Fruit fly (Drosophila melanogaster): ENCODE measurements around the gene Wdfy2.

Gene Wdfy2

DNA sequence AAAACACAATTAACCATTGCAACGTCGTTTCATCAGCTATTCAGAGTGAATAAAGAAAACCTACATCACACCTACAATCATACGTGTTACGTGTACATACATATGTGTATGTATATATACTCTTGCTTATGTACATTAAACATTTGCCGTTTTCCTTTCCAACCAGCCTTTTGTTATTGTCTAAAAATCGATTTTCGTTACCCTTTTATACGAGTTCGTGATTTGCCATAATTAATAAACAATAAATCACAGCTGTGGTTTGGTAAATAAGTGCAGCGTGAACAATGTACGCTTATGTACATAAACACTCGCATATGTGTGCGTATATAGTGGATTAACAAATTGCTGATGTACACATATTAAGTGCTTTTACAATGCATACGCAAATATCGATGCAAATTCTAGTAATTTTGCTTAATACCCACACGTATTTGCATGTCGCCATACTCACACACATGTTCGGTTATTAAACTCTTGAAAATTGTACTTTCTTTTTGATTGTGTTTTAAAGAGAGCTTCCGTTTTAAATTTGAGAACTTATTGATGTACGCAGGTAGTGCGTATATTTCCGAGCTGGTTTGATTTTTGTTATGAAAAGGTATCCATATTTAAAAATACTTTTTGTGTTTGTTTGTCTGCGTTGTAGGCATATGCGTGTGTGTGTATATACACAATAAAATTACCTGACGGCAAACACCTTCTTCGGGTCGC lies 26.1 kb upstream of the Wdfy2 start:
- TF ChIP-seq Jra (GFP tag; optimal IDR thresholded peaks at IDR 0.05) = peak; percentile 36
- TF ChIP-seq lola (GFP tag; optimal IDR thresholded peaks at IDR 0.05) = no peak
- TF ChIP-seq tai (GFP tag; optimal IDR thresholded peaks at IDR 0.05) = peak; percentile 4
- TF ChIP-seq Vsx2 (GFP tag; optimal IDR thresholded peaks at IDR 0.05; ENCODE audit: partially characterized antibody) = no peak
- TF ChIP-seq dsf (GFP tag; optimal IDR thresholded peaks at IDR 0.05; ENCODE audit: borderline replicate concordance) = no peak

DNA sequence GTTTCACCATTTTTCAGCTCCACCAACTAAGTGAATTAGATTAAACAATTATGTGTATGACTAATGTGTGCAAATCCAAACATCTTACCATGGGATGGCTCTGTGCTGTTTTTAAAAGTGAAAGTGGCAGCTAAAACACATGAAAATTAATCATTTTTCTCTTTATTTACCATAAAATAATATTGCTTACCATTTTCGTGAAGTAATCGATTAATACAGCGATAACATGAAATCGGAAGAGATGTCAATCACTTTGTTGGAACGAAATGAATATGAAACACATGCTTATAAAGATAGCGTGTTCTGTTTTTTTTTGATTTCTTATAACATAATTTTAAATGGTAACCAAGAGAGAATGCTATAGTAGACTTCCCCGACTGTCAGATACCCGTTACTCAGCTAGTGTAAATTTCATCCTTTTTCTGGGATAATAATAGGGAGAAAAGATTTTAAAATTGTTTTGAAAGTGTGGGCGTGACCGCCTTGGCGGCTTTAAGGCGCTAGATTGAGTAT lies 19.2 kb upstream of the Wdfy2 start:
- TF ChIP-seq Myc (optimal IDR thresholded peaks at IDR 0.05) (peak; percentile 7), woc (GFP tag; optimal IDR thresholded peaks at IDR 0.05) (peak; percentile 40), Hr78 (GFP tag; optimal IDR thresholded peaks at IDR 0.05) (no peak)

DNA sequence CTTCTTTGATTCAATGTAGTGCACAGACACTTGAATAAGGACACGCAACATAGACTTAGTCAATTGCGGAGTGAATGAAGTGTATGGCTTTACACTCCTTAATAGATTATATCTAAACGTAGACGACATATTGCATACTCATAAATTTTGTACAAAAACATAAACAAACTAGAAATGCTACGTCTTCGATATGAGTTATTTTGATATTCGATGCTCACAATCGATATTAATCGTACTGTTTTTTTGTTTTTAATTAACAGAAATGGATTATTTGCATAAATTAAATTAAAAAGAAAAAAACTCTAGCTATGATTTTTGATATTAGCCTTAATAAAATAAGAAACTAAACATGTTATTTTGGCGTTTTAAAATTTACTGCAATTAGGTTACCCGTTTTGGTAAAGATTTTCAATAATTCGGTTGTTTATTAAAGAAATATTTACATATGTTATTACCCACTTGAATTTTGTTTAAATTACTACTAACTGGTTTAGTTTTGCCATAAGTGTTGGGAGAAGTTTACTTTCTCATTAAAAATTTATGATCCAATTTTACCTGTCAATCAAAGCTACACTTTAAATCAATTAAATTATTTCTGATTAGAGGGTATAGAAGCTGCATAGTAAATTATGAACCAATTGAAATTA lies 18.0 kb upstream of the Wdfy2 start, which contains the start of the genes CG17768, LSm-4 and Ir31a:
Gene CG17768, minus strand, starts transcription at position 196 of the 647 bp plus-strand sequence.
Gene LSm-4, minus strand, starts transcription at position 196 of the 647 bp plus-strand sequence.
Gene Ir31a, plus strand, starts transcription at position 558 of the 647 bp plus-strand sequence.
- TF ChIP-seq ey (GFP tag; optimal IDR thresholded peaks at IDR 0.05) (no peak), CrebA (GFP tag; optimal IDR thresholded peaks at IDR 0.05; ENCODE audit: borderline replicate concordance) (no peak), woc (GFP tag; optimal IDR thresholded peaks at IDR 0.05) (peak; percentile 7), OdsH (GFP tag; optimal IDR thresholded peaks at IDR 0.05) (no peak), jim (GFP tag; optimal IDR thresholded peaks at IDR 0.05) (no peak)

DNA sequence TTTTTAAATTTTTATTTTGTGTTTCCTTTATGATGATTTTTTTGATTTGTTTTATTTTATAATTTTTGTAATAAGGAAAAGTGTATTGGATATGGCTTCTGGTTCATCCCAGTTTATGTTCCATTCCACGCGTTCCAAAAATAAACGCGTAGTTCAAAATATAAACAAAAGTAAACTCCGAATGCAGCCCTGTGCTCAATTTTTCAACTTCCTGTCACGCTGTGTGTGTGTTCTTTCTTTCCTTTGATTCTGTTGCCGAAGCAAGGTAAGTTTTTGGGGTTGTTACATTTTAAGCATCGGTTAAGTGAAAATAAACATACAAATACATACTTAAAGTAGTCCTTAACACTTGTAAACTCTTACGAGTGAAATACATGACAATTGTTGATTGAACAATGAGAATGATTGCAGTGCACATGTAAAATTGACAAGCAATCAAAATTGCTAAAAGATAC lies 14.9 kb upstream of the Wdfy2 start, which contains the start of the genes Ip259 and RpS27A:
Gene Ip259, plus strand, starts transcription at position 231 of the 455 bp plus-strand sequence.
Gene RpS27A, plus strand, starts transcription at position 231 of the 455 bp plus-strand sequence.
- TF ChIP-seq Hr78 (GFP tag; optimal IDR thresholded peaks at IDR 0.05) (no peak), sage (GFP tag; optimal IDR thresholded peaks at IDR 0.05) (peak; percentile 39), woc (GFP tag; optimal IDR thresholded peaks at IDR 0.05) (peak; percentile 84), Abd-B (GFP tag; optimal IDR thresholded peaks at IDR 0.05) (no peak), N (GFP tag; optimal IDR thresholded peaks at IDR 0.05) (peak; percentile 53), dsf (GFP tag; optimal IDR thresholded peaks at IDR 0.05; ENCODE audit: borderline replicate concordance) (peak; percentile 26), Sp1 (GFP tag; optimal IDR thresholded peaks at IDR 0.05) (peak; percentile 79), dl (GFP tag; optimal IDR thresholded peaks at IDR 0.05; ENCODE audit: insufficient read depth in 1 of 2, partially characterized antibody in 2 of 2) (no peak), jim (GFP tag; optimal IDR thresholded peaks at IDR 0.05) (no peak), OdsH (GFP tag; optimal IDR thresholded peaks at IDR 0.05) (peak; percentile 62), ey (GFP tag; optimal IDR thresholded peaks at IDR 0.05) (peak; percentile 37), CG32264 (GFP tag; optimal IDR thresholded peaks at IDR 0.05) (peak; percentile 55), Jra (GFP tag; optimal IDR thresholded peaks at IDR 0.05) (peak; percentile 38), dmrt93B (GFP tag; optimal IDR thresholded peaks at IDR 0.05) (no peak), Hnf4 (GFP tag; optimal IDR thresholded peaks at IDR 0.05) (peak; percentile 64), rgr (GFP tag; optimal IDR thresholded peaks at IDR 0.05) (peak; percentile 83), fru (GFP tag; optimal IDR thresholded peaks at IDR 0.05) (no peak), pan (optimal IDR thresholded peaks at IDR 0.05) (no peak), lola (GFP tag; optimal IDR thresholded peaks at IDR 0.05) (no peak), usp (GFP tag; optimal IDR thresholded peaks at IDR 0.05) (no peak), Myc (optimal IDR thresholded peaks at IDR 0.05) (peak; percentile 70), brk (GFP tag; optimal IDR thresholded peaks at IDR 0.05) (peak; percentile 22), Dif (GFP tag; optimal IDR thresholded peaks at IDR 0.05; ENCODE audit: partially characterized antibody) (peak; percentile 39), psq (GFP tag; optimal IDR thresholded peaks at IDR 0.05) (peak; percentile 38), CG9705 (GFP tag; optimal IDR thresholded peaks at IDR 0.05) (peak; percentile 81), foxo (GFP tag; optimal IDR thresholded peaks at IDR 0.05) (peak in 1 of 2 experiments; percentile 2), Hr83 (GFP tag; optimal IDR thresholded peaks at IDR 0.05; ENCODE audit: poor library complexity, severe bottlenecking) (peak; percentile 86), Mio (GFP tag; optimal IDR thresholded peaks at IDR 0.05) (peak; percentile 24), tai (GFP tag; optimal IDR thresholded peaks at IDR 0.05) (peak; percentile 66), HLH106 (tag; optimal IDR thresholded peaks at IDR 0.05) (peak; percentile 68)
